Worm (Caenorhabditis elegans): ENCODE measurements around the gene srj-22.

The srj-22 gene

DNA sequence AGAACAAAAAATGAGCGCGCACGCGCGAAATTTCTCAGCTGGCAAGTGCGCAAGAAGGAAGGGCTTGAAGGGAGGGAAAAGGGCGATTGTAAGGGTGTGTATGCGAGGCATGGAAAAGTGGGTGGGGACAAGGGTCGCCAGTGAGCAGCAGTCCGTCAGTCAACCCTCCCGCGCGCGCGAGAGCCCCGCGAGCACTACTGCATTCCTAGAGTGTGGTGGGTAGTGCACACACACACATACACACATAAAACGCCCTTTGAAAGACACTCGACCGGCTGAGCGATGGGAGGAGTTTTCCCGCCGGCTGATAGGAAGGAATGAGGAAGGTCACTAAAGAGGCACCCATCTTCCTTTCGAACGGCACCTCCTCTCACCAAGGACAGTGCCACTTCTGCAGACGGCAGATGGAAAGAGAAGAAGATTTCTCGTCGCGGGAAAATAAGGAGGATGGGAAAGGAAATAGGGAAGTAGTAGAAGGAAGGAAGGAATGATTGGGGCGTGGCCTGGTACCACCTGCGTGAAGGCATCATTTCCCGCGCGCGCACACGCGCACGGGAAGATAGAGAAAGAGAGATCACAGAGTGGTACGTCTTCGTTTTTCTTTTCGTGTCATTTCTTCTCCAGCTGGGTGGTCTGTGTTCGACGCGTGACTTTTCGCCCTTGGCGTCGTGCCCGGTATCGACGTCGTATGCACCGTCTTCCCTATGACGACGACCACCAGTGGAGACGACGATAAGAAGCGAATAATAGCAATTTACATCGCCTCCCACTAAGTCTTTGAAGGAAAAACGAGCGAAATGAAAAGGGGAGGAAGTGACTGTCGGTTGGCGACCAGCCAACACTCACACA is 26.5 kb downstream of the srj-22 start (continued):
- peak; percentile 64 for TF ChIP-seq irx-1 (tag; optimal IDR thresholded peaks at IDR 0.05)
- TF ChIP-seq nhr-77 (tag; optimal IDR thresholded peaks at IDR 0.05) = no peak
- TF ChIP-seq nhr-28 (tag; optimal IDR thresholded peaks at IDR 0.05) = no peak
- TF ChIP-seq snu-23 (GFP tag; optimal IDR thresholded peaks at IDR 0.05) = peak; percentile 69
- no peak for TF ChIP-seq lin-15B (tag; optimal IDR thresholded peaks at IDR 0.05)
- no peak for TF ChIP-seq unc-86 (tag; optimal IDR thresholded peaks at IDR 0.05)
- peak; percentile 80 for TF ChIP-seq nhr-90 (tag; optimal IDR thresholded peaks at IDR 0.05; ENCODE audit: poor library complexity)
- TF ChIP-seq tbx-2 (tag; optimal IDR thresholded peaks at IDR 0.05) = peak; percentile 27
- peak; percentile 34 for TF ChIP-seq jun-1 (tag; optimal IDR thresholded peaks at IDR 0.05)
- peak; percentile 19 for TF ChIP-seq xbp-1 (tag; optimal IDR thresholded peaks at IDR 0.05)
- TF ChIP-seq ceh-63 (GFP tag; optimal IDR thresholded peaks at IDR 0.05) = no peak
- no peak for TF ChIP-seq pag-3 (tag; optimal IDR thresholded peaks at IDR 0.05; ENCODE audit: borderline replicate concordance, insufficient read depth)
- no peak for TF ChIP-seq fkh-4 (tag; optimal IDR thresholded peaks at IDR 0.05; ENCODE audit: borderline replicate concordance)
- TF ChIP-seq nhr-85 (tag) = peak; percentile 99
- TF ChIP-seq unc-30 (tag; optimal IDR thresholded peaks at IDR 0.05) = no peak
- TF ChIP-seq Y116A8C.19 (tag; optimal IDR thresholded peaks at IDR 0.05; ENCODE audit: borderline replicate concordance) = no peak
- peak; percentile 55 for TF ChIP-seq nhr-47 (tag; optimal IDR thresholded peaks at IDR 0.05)
- TF ChIP-seq hlh-4 (tag; optimal IDR thresholded peaks at IDR 0.05) = no peak
- no peak for TF ChIP-seq F16B12.6 (tag; optimal IDR thresholded peaks at IDR 0.05)
- TF ChIP-seq egl-27 (tag; optimal IDR thresholded peaks at IDR 0.05) = peak; percentile 25 to 54
- peak in 1 of 2 experiments; percentile 68 for TF ChIP-seq lin-35 (GFP tag; optimal IDR thresholded peaks at IDR 0.05)
- TF ChIP-seq dpl-1 (GFP tag; optimal IDR thresholded peaks at IDR 0.05) = peak; percentile 6 to 54 (median 44)
- TF ChIP-seq sox-4 (tag; optimal IDR thresholded peaks at IDR 0.05) = no peak
- no peak for TF ChIP-seq nhr-84 (tag; optimal IDR thresholded peaks at IDR 0.05)
- TF ChIP-seq unc-98 (GFP tag; IDR thresholded peaks at IDR 0.05) = no peak
- TF ChIP-seq nhr-71 (tag; optimal IDR thresholded peaks at IDR 0.05) = peak; percentile 89
- TF ChIP-seq hlh-17 (GFP tag; optimal IDR thresholded peaks at IDR 0.05; ENCODE audit: borderline replicate concordance) = no peak
- peak; percentile 60 for TF ChIP-seq C16A3.4 (tag; optimal IDR thresholded peaks at IDR 0.05)
- TF ChIP-seq pqm-1 (tag; optimal IDR thresholded peaks at IDR 0.05) = no peak
- no peak for TF ChIP-seq C04F5.9 (tag; optimal IDR thresholded peaks at IDR 0.05)
- TF ChIP-seq nhr-12 (tag; optimal IDR thresholded peaks at IDR 0.05) = no peak
- TF ChIP-seq alr-1 (tag; optimal IDR thresholded peaks at IDR 0.05; ENCODE audit: borderline replicate concordance) = no peak
- TF ChIP-seq ceh-82 (tag; optimal IDR thresholded peaks at IDR 0.05) = peak in 1 of 3 experiments; percentile 16

DNA sequence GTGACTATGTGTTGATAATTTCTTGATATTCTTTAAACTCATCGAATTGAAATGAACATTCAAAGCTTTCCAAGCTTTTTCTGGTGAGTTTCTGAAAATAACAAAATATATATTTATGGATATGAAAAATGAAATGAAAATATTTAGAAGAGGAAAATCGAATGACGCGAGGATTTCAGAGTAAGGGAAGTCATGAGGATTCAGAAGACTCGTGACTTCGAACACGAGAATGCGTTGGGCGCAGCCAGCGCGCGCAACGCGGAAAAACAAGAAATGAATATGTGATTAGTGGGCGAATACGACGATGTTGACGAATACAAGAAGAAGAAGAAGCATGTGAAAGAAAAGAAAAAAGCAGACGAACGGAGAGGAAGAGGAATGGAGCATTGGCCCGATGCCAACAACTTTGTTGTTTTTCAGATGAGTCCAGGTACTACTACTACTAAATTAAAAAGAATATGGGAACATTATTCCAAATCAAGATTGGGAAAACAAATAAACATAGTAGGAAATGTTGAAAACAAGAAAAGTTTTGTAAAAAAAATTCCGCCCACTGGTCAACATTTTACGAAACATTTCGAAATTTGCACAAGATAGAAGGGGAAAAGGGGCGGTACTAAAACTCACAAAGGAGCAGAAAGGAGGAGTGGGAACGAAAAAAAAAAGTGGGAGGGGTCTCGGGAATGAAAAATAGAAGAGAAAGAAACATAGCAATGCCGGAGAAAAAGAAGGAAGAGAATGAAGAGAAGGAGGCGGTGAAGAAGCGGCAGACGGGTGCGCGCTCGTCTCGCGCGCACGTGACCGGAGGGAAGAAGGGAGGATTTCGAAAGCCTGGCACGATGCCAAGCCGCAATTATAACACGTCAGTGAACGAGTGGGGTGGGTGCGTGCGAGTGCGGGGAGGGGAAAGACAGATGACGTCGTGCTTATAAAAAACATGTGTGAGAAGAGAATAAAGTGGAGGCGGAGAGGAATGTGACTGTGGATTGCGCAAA is 28.1 kb downstream of the srj-22 start:
- TF ChIP-seq irx-1 (tag; optimal IDR thresholded peaks at IDR 0.05) (peak; percentile 92), mef-2 (tag; optimal IDR thresholded peaks at IDR 0.05) (peak; percentile 82), aly-2 (tag; optimal IDR thresholded peaks at IDR 0.05) (no peak), zag-1 (tag; optimal IDR thresholded peaks at IDR 0.05) (no peak), lin-39 (tag; optimal IDR thresholded peaks at IDR 0.05) (peak; percentile 84), nhr-237 (tag; optimal IDR thresholded peaks at IDR 0.05) (peak; percentile 67), nhr-19 (GFP tag; conservative IDR thresholded peaks at IDR 0.05) (peak; percentile 96), nhr-90 (tag; optimal IDR thresholded peaks at IDR 0.05; ENCODE audit: poor library complexity) (peak; percentile 80), lir-3 (tag; optimal IDR thresholded peaks at IDR 0.05; ENCODE audit: poor library complexity) (peak; percentile 58), ces-1 (GFP tag; optimal IDR thresholded peaks at IDR 0.05) (no peak), lsy-2 (tag; optimal IDR thresholded peaks at IDR 0.05) (peak; percentile 89 to 90), nhr-12 (tag; optimal IDR thresholded peaks at IDR 0.05) (no peak), egl-27 (tag; optimal IDR thresholded peaks at IDR 0.05) (peak; percentile 60 to 78), unc-86 (tag; optimal IDR thresholded peaks at IDR 0.05) (peak; percentile 91), nhr-47 (tag; optimal IDR thresholded peaks at IDR 0.05) (peak; percentile 94), jun-1 (tag; optimal IDR thresholded peaks at IDR 0.05) (peak; percentile 85), rnt-1 (tag; optimal IDR thresholded peaks at IDR 0.05) (peak; percentile 98), hlh-17 (GFP tag; optimal IDR thresholded peaks at IDR 0.05; ENCODE audit: borderline replicate concordance) (no peak), ceh-90 (tag; optimal IDR thresholded peaks at IDR 0.05) (peak; percentile 56), ceh-88 (GFP tag; IDR thresholded peaks at IDR 0.05) (peak; percentile 92), blmp-1 (tag; optimal IDR thresholded peaks at IDR 0.05) (peak; percentile 86), lin-15B (tag; optimal IDR thresholded peaks at IDR 0.05) (peak; percentile 2), nhr-77 (tag; optimal IDR thresholded peaks at IDR 0.05) (peak; percentile 75)

Data from whole organism, L1 larva.